Worm (Caenorhabditis elegans): ENCODE measurements around the gene nas-27.

The nas-27 gene

DNA sequence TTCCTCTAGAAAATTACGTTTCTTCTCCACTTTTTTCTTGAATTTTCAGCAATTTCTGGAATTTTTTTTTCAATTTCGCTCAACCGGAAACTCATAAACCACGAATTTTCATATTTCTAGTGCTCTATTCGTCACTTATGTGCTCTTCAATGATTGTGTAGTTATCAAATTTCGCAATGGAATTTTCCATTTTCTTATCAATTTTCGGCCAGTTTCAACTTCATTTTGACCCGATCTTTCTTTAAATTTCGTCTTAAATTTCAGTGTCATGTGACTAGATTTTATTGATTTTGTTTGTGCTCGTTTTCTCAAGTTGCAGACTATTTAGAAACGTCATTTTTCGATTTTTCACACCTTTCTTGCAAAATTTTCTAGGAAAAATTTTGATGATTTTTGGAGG lies 19.4 kb downstream of the nas-27 start:
- TF ChIP-seq syd-9 (tag; optimal IDR thresholded peaks at IDR 0.05): no peak
- peak; percentile 40 for TF ChIP-seq elt-2 (tag; optimal IDR thresholded peaks at IDR 0.05)
- no peak for TF ChIP-seq nfya-1 (tag; optimal IDR thresholded peaks at IDR 0.05)
- no peak for TF ChIP-seq C38D4.7 (GFP tag; optimal IDR thresholded peaks at IDR 0.05)
- no peak for TF ChIP-seq sox-4 (tag; optimal IDR thresholded peaks at IDR 0.05)
- no peak for TF ChIP-seq elt-4 (tag; optimal IDR thresholded peaks at IDR 0.05)

DNA sequence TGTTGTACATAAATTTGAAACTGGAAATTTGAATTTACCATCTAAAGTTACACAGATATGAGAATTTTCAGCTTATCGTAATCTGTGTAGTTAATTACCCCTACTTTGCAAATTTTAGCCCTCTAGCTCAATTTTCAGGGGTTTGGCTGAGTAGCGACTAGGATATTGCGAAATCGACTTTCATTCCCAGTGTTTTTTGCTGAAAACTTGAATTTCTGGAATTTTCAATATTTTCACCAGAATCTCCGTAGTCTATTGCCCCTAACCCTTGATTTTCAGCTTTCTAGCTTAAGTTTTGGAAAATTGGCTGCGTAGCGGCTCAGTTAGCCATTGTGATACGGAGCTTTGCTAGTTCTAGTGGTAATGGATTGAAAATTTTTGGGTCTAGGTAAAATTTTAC lies 22.0 kb downstream of the nas-27 start:
- TF ChIP-seq sox-2 (GFP tag; IDR thresholded peaks at IDR 0.05) (no peak), C38D4.7 (GFP tag; optimal IDR thresholded peaks at IDR 0.05) (no peak), madf-2 (tag; optimal IDR thresholded peaks at IDR 0.05) (no peak), tbx-2 (tag; optimal IDR thresholded peaks at IDR 0.05) (no peak), nhr-232 (tag; optimal IDR thresholded peaks at IDR 0.05) (no peak), fkh-6 (tag; optimal IDR thresholded peaks at IDR 0.05) (no peak), gmeb-2 (tag; optimal IDR thresholded peaks at IDR 0.05) (no peak), pax-1 (tag; optimal IDR thresholded peaks at IDR 0.05) (no peak), pros-1 (tag; optimal IDR thresholded peaks at IDR 0.05) (no peak), npax-4 (tag; optimal IDR thresholded peaks at IDR 0.05) (no peak), ceh-22 (tag; optimal IDR thresholded peaks at IDR 0.05) (no peak), lim-6 (tag; optimal IDR thresholded peaks at IDR 0.05) (no peak), syd-9 (tag; optimal IDR thresholded peaks at IDR 0.05) (no peak), ceh-6 (GFP tag; optimal IDR thresholded peaks at IDR 0.05) (no peak), zip-5 (tag; optimal IDR thresholded peaks at IDR 0.05) (no peak), hlh-6 (tag; optimal IDR thresholded peaks at IDR 0.05) (no peak)

DNA sequence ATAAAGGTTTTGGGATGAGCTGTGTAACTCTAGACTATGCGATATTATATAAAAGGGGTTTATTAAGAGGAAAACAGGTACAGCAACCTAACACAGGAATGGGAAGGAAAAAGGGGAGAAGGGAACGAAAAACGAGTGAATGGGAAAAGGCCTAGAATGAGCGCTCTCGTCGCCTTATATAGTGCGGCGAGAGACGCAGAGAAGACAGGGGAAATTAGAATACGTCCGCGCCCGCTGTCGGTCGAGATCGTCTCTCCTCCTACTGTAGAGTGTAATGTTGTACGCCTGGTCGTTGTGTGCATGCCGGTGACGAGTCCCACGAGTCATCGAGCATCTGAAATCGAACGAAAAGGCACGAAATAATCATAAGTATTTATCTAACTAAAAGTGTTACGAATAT lies 25.8 kb downstream of the nas-27 start:
- TF ChIP-seq K09A11.1 (tag; optimal IDR thresholded peaks at IDR 0.05; ENCODE audit: insufficient read depth): no peak
- TF ChIP-seq ceh-6 (GFP tag; optimal IDR thresholded peaks at IDR 0.05): no peak
- TF ChIP-seq lim-6 (tag; optimal IDR thresholded peaks at IDR 0.05): no peak
- no peak for TF ChIP-seq lin-11 (tag; optimal IDR thresholded peaks at IDR 0.05)
- no peak for TF ChIP-seq dve-1 (tag; optimal IDR thresholded peaks at IDR 0.05)
- TF ChIP-seq elt-2 (tag; optimal IDR thresholded peaks at IDR 0.05): no peak
- TF ChIP-seq sox-2 (GFP tag; IDR thresholded peaks at IDR 0.05): no peak
- no peak for TF ChIP-seq sox-4 (tag; optimal IDR thresholded peaks at IDR 0.05)
- TF ChIP-seq npax-4 (tag; optimal IDR thresholded peaks at IDR 0.05): no peak
- no peak for TF ChIP-seq pha-2 (tag; optimal IDR thresholded peaks at IDR 0.05)
- no peak for TF ChIP-seq pqm-1 (tag; optimal IDR thresholded peaks at IDR 0.05)
- TF ChIP-seq T23F11.4 (GFP tag; optimal IDR thresholded peaks at IDR 0.05): no peak
- no peak for TF ChIP-seq pax-1 (tag; optimal IDR thresholded peaks at IDR 0.05)
- no peak for TF ChIP-seq pros-1 (tag; optimal IDR thresholded peaks at IDR 0.05)
- TF ChIP-seq hlh-15 (tag; optimal IDR thresholded peaks at IDR 0.05): no peak
- TF ChIP-seq fax-1 (tag; optimal IDR thresholded peaks at IDR 0.05): no peak
- no peak for TF ChIP-seq unc-3 (GFP tag; conservative IDR thresholded peaks at IDR 0.05)
- TF ChIP-seq unc-3 (tag; optimal IDR thresholded peaks at IDR 0.05): no peak
- TF ChIP-seq dmd-4 (tag; optimal IDR thresholded peaks at IDR 0.05; ENCODE audit: borderline replicate concordance): no peak

DNA sequence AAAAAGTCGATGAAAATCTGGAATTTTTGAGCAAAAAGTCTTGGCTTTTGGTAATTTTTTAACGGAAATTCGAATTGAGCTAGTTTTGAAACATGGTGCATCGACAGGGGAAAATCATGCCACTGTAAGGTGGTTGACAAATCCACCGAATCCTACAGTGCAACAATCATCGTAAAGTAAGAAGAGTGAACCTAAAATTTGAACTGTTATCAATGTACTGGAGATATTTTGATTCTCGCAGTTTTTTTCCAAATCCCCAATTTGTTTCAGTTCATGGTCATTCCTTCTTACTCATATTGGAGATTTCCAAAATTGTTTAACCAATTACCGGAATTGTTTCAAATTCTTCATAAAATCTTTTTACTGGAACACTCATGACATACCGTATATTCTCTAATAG lies 26.4 kb downstream of the nas-27 start:
- TF ChIP-seq K02D7.2 (tag; optimal IDR thresholded peaks at IDR 0.05) (no peak), unc-42 (tag; optimal IDR thresholded peaks at IDR 0.05) (no peak), hlh-13 (GFP tag; optimal IDR thresholded peaks at IDR 0.05) (no peak), madf-2 (tag; optimal IDR thresholded peaks at IDR 0.05) (no peak), hlh-8 (tag; optimal IDR thresholded peaks at IDR 0.05) (no peak), rnt-1 (tag; optimal IDR thresholded peaks at IDR 0.05) (no peak), unc-3 (GFP tag; conservative IDR thresholded peaks at IDR 0.05) (no peak), unc-3 (tag; optimal IDR thresholded peaks at IDR 0.05) (no peak), nhr-11 (tag; optimal IDR thresholded peaks at IDR 0.05) (no peak), fkh-6 (tag; optimal IDR thresholded peaks at IDR 0.05) (no peak)

All from whole organism, late embryonic.